Fruit fly (Drosophila melanogaster) S2 (cell line): ENCODE data around the gene gish.

Experiments used
- CG8478 ChIP-seq: fragments of >200 bp; optimal IDR thresholded peaks from 2 replicates; lab custom pipeline; 2018
- CTCF ChIP-seq, 2 experiments: fragments of >200 bp; optimal IDR thresholded peaks; 2 replicates each; lab custom pipeline; 2018

DNA sequence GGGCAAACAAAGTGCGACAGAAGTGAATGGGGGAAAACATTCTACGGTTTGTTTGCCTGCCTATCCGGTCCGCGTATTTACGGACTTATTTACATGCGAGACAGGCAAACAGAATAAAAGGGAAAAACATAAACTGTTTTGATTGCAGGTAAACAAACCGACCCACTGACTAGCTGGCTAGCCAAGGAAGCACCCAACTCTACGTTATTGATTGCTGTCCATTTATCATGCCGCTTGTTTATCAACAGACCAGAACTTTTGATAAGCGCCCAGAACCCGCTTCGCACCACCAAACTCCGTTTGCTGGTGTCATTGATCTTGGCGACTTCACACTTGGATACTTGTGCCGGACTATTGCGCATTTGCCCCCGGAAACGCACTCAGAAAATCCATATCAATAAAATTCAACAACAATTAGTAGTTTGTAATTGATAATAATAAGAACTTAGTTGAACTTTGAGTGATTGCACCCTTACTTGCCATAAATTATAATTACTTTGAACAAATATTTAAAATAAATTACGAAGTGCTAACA, 59.6 kb downstream of the gish start:
- no peak for TF ChIP-seq CG8478 (lab: Kevin White, UChicago)
- TF ChIP-seq CTCF (optimal IDR thresholded peaks at IDR 0.05; lab: Kevin White, UChicago), result no peak
